4 worm cellular contexts compared by ENCODE assay signal in the genomic region with DNA sequence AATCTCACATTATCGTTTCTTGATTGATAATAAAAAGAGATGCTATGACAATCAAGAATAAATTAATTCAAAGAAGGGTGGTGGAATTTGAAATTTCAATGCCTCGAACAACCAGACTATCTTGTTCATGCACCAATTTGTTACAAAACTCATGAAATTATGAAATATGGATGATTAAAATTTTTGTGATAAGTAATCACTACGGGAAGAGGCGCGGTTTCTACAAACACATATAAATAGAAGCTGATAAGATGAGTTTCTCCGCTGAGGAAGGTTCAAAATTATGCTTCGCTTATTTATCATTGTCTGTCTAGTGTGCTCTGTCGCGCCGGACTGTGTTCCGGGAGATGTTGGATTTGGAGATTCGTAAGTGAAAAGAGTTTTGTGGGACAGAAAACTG.
A peak's percentile ranks its signal among the peaks of the same experiment; 100 is the strongest.
TF ChIP-seq lines count a peak whose summit lies in the region.

No protein-coding gene starts in this region.

TF ChIP-seq in whole organism, L1 larva, 84 proteins besides CTCF, POLR2A, EP300 and RAD21:
- peak; percentile 6 for TF ChIP-seq elt-2 (tag; optimal IDR thresholded peaks at IDR 0.05; lab: Kevin White, UChicago)
- TF ChIP-seq tbx-2 (tag; optimal IDR thresholded peaks at IDR 0.05; lab: Kevin White, UChicago): no peak

TF ChIP-seq in whole organism, L2 larva, 48 proteins besides CTCF, POLR2A, EP300 and RAD21:
- no peak for TF ChIP-seq blmp-1 (tag; optimal IDR thresholded peaks at IDR 0.05; lab: Kevin White, UChicago; ENCODE audit: insufficient read depth)
- no peak for TF ChIP-seq skn-1 (tag; optimal IDR thresholded peaks at IDR 0.05; lab: Kevin White, UChicago)
- peak; percentile 63 for TF ChIP-seq fos-1 (tag; optimal IDR thresholded peaks at IDR 0.05; lab: Kevin White, UChicago)
- no peak for TF ChIP-seq C34F6.9 (tag; optimal IDR thresholded peaks at IDR 0.05; lab: Kevin White, UChicago)
- TF ChIP-seq ztf-1 (GFP tag; conservative IDR thresholded peaks at IDR 0.05; lab: Robert Waterston, UW): no peak
- TF ChIP-seq dmd-4 (tag; optimal IDR thresholded peaks at IDR 0.05; lab: Kevin White, UChicago): no peak

TF ChIP-seq in whole organism, L3 larva, 47 proteins besides CTCF, POLR2A, EP300 and RAD21:
- peak; percentile 58 for TF ChIP-seq elt-2 (tag; optimal IDR thresholded peaks at IDR 0.05; lab: Kevin White, UChicago)
- TF ChIP-seq nhr-25 (tag; optimal IDR thresholded peaks at IDR 0.05; lab: Kevin White, UChicago): no peak
- TF ChIP-seq ceh-16 (tag; optimal IDR thresholded peaks at IDR 0.05; lab: Kevin White, UChicago): no peak
- TF ChIP-seq fos-1 (tag; optimal IDR thresholded peaks at IDR 0.05; lab: Kevin White, UChicago): no peak
TF ChIP-seq in whole organism, L3 larva: peak in this region for 1.

TF ChIP-seq in whole organism, L4 larva, 104 proteins besides CTCF, POLR2A, EP300 and RAD21:
- TF ChIP-seq skn-1 (tag; optimal IDR thresholded peaks at IDR 0.05; lab: Kevin White, UChicago) (no peak), pqm-1 (tag; optimal IDR thresholded peaks at IDR 0.05; lab: Kevin White, UChicago) (peak; percentile 48)

Comparison
In these comparisons a context has a peak if more than half of its experiments do, and no peak if none do; other contexts are left out.
1. Of the 29 proteins assayed by ChIP-seq in both whole organism, L4 larva and whole organism, L1 larva: peak only in whole organism, L4 larva: pqm-1; only in whole organism, L1 larva: none; in both: none; in neither: 28.